Fruit fly (Drosophila melanogaster): ENCODE results near the gene CG12105.
A peak's percentile ranks its signal among the peaks of the same experiment; 100 is the strongest.

The CG12105 gene

dm6 chr3L:1644920-1645567 is 29.4 kb upstream of the CG12105 start, which contains the start of the genes alphaCOP and CG13919 (continued):
- peak; percentile 97 for TF ChIP-seq CG8290 (GFP tag; optimal IDR thresholded peaks at IDR 0.05)
- TF ChIP-seq CG8290 (tag; optimal IDR thresholded peaks at IDR 0.05) = peak; percentile 79 to 85
- peak; percentile 97 for TF ChIP-seq CG10462 (GFP tag; optimal IDR thresholded peaks at IDR 0.05)
- no peak for TF ChIP-seq CG14860 (GFP tag; IDR thresholded peaks at IDR 0.05; ENCODE audit: partially characterized antibody)
- TF ChIP-seq bsh (GFP tag; optimal IDR thresholded peaks at IDR 0.05) = peak; percentile 86 to 98
- peak; percentile 35 for TF ChIP-seq CTCF (GFP tag; optimal IDR thresholded peaks at IDR 0.05)
- TF ChIP-seq CG17912 (GFP tag; optimal IDR thresholded peaks at IDR 0.05) = peak; percentile 84
- TF ChIP-seq slp2 (GFP tag; optimal IDR thresholded peaks at IDR 0.05) = peak; percentile 87
- peak; percentile 91 for TF ChIP-seq maf-S (GFP tag; optimal IDR thresholded peaks at IDR 0.05)
- peak; percentile 78 for TF ChIP-seq CG15073 (GFP tag; optimal IDR thresholded peaks at IDR 0.05)
- peak; percentile 96 for TF ChIP-seq Dek (tag; optimal IDR thresholded peaks at IDR 0.05)
- TF ChIP-seq pb (GFP tag; optimal IDR thresholded peaks at IDR 0.05) = peak; percentile 77
- TF ChIP-seq kay (GFP tag; optimal IDR thresholded peaks at IDR 0.05) = peak; percentile 91
- TF ChIP-seq CG15696 (tag; optimal IDR thresholded peaks at IDR 0.05) = peak; percentile 85
- TF ChIP-seq hb (GFP tag; IDR thresholded peaks at IDR 0.05; ENCODE audit: partially characterized antibody) = no peak
- peak; percentile 85 for TF ChIP-seq jumu (GFP tag; optimal IDR thresholded peaks at IDR 0.05)
- peak; percentile 98 for TF ChIP-seq Chrac-16 (GFP tag; optimal IDR thresholded peaks at IDR 0.05)
- peak; percentile 91 for TF ChIP-seq fd96Cb (tag; optimal IDR thresholded peaks at IDR 0.05)
- TF ChIP-seq CG12744 (GFP tag; optimal IDR thresholded peaks at IDR 0.05) = peak; percentile 91
- peak; percentile 96 for TF ChIP-seq Drgx (GFP tag; IDR thresholded peaks at IDR 0.05)
- peak; percentile 98 for TF ChIP-seq CoRest (tag; optimal IDR thresholded peaks at IDR 0.05)
- peak; percentile 93 for TF ChIP-seq gsb (GFP tag; IDR thresholded peaks at IDR 0.05)
- peak; percentile 52 for TF ChIP-seq CG15479 (GFP tag; optimal IDR thresholded peaks at IDR 0.05)
- TF ChIP-seq ci (GFP tag; IDR thresholded peaks at IDR 0.05) = peak; percentile 97
- peak; percentile 94 for TF ChIP-seq GATAe (GFP tag; conservative IDR thresholded peaks at IDR 0.05)
- TF ChIP-seq Lim3 (GFP tag; IDR thresholded peaks at IDR 0.05) = peak; percentile 92
- TF ChIP-seq CG32767 (GFP tag; IDR thresholded peaks at IDR 0.05) = peak; percentile 98
- peak; percentile 89 for TF ChIP-seq CG34376 (GFP tag; optimal IDR thresholded peaks at IDR 0.05)
- peak; percentile 93 for TF ChIP-seq Six4 (GFP tag; optimal IDR thresholded peaks at IDR 0.05)
- peak; percentile 95 for TF ChIP-seq CG2202 (tag; optimal IDR thresholded peaks at IDR 0.05)
- TF ChIP-seq CG6175 (GFP tag; IDR thresholded peaks at IDR 0.05) = peak; percentile 83
- peak; percentile 95 for TF ChIP-seq Mad (GFP tag; optimal IDR thresholded peaks at IDR 0.05)
- TF ChIP-seq CG2875 (GFP tag; optimal IDR thresholded peaks at IDR 0.05) = peak; percentile 89
- peak; percentile 85 for TF ChIP-seq Nf-YC (tag; optimal IDR thresholded peaks at IDR 0.05)
- TF ChIP-seq row (GFP tag; IDR thresholded peaks at IDR 0.05) = peak; percentile 99
- TF ChIP-seq CG14014 (GFP tag; IDR thresholded peaks at IDR 0.05) = peak; percentile 96
- peak; percentile 87 for TF ChIP-seq Gsc (GFP tag; IDR thresholded peaks at IDR 0.05)
- peak; percentile 95 for TF ChIP-seq CG17359 (tag; optimal IDR thresholded peaks at IDR 0.05)
- TF ChIP-seq tx (GFP tag; optimal IDR thresholded peaks at IDR 0.05) = peak; percentile 88
- peak; percentile 97 for TF ChIP-seq Aef1 (GFP tag; IDR thresholded peaks at IDR 0.05)
- peak; percentile 96 for TF ChIP-seq grau (tag; optimal IDR thresholded peaks at IDR 0.05)
- peak; percentile 47 for TF ChIP-seq CG14965 (GFP tag; optimal IDR thresholded peaks at IDR 0.05; ENCODE audit: borderline replicate concordance)
- peak; percentile 98 for TF ChIP-seq CG1602 (GFP tag; optimal IDR thresholded peaks at IDR 0.05)
- TF ChIP-seq Asciz (GFP tag; optimal IDR thresholded peaks at IDR 0.05) = no peak
- peak; percentile 96 for TF ChIP-seq CG13775 (GFP tag; optimal IDR thresholded peaks at IDR 0.05)
- TF ChIP-seq Ravus (GFP tag; IDR thresholded peaks at IDR 0.05) = peak; percentile 77
- TF ChIP-seq esg (GFP tag; conservative IDR thresholded peaks at IDR 0.05) = peak; percentile 98
- TF ChIP-seq CG9437 (GFP tag; optimal IDR thresholded peaks at IDR 0.05) = peak; percentile 94
- peak; percentile 96 for TF ChIP-seq ems (GFP tag; optimal IDR thresholded peaks at IDR 0.05)
- TF ChIP-seq CG3995 (GFP tag; optimal IDR thresholded peaks at IDR 0.05) = peak; percentile 83
- TF ChIP-seq Atf6 (GFP tag; IDR thresholded peaks at IDR 0.05) = peak; percentile 98
